Worm (Caenorhabditis elegans) whole organism, late embryonic: ENCODE results near the gene sre-41.

ENCODE experiments used
- K09A11.1 ChIP-seq: sonication (generic microtip); optimal IDR thresholded peaks from 2 replicates; lab custom pipeline; 2017; ENCODE audit warnings: antibody characterized with exemption, mild to moderate bottlenecking, missing genetic modification characterization, missing compliant biosample characterization; ENCODE audit not compliant: insufficient read depth
- Y22D7AL.16 ChIP-seq: sonication (generic microtip); optimal IDR thresholded peaks from 2 replicates; lab custom pipeline; 2016; ENCODE audit warnings: missing genetic modification characterization, missing compliant biosample characterization
- ahr-1 ChIP-seq: sonication (generic microtip); optimal IDR thresholded peaks from 2 replicates; lab custom pipeline; 2016; ENCODE audit warnings: missing genetic modification characterization, missing compliant biosample characterization
- ceh-18 ChIP-seq: sonication (generic microtip); optimal IDR thresholded peaks from 2 replicates; lab custom pipeline; 2016; ENCODE audit warnings: missing genetic modification characterization, missing compliant biosample characterization
- ceh-2 ChIP-seq: sonication (generic microtip); optimal IDR thresholded peaks from 2 replicates; lab custom pipeline; 2016; ENCODE audit warnings: missing genotype, missing genetic modification characterization, missing compliant biosample characterization
- ceh-30 ChIP-seq: fragments of 150-350 bp; optimal IDR thresholded peaks from 2 replicates; lab custom pipeline; 2014; ENCODE audit warnings: missing biosample characterization, missing genetic modification characterization
- ceh-31 ChIP-seq: sonication (generic microtip); optimal IDR thresholded peaks from 2 replicates; lab custom pipeline; 2016; ENCODE audit warnings: missing genetic modification characterization, missing compliant biosample characterization
- ceh-48 ChIP-seq: sonication (generic microtip); optimal IDR thresholded peaks from 2 replicates; lab custom pipeline; 2016; ENCODE audit warnings: missing genetic modification characterization, inconsistent platforms, missing compliant biosample characterization
- ceh-6 ChIP-seq: fragments of 200-800 bp; sonication (Bioruptor generic); optimal IDR thresholded peaks from 2 replicates; lab custom pipeline; 2018; ENCODE audit warnings: mild to moderate bottlenecking, missing genetic modification characterization, missing compliant biosample characterization
- ceh-9 ChIP-seq: sonication (generic microtip); optimal IDR thresholded peaks from 2 replicates; lab custom pipeline; 2016; ENCODE audit warnings: mild to moderate bottlenecking, missing genetic modification characterization, inconsistent platforms, missing compliant biosample characterization
- dmd-4 ChIP-seq: sonication (generic microtip); optimal IDR thresholded peaks from 2 replicates; lab custom pipeline; 2016; ENCODE audit warnings: borderline replicate concordance, missing genetic modification characterization, missing compliant biosample characterization
- dve-1 ChIP-seq: sonication (generic microtip); optimal IDR thresholded peaks from 2 replicates; lab custom pipeline; 2017; ENCODE audit warnings: antibody characterized with exemption, mild to moderate bottlenecking, missing genetic modification characterization, missing compliant biosample characterization
- elt-2 ChIP-seq: sonication (generic microtip); optimal IDR thresholded peaks from 2 replicates; lab custom pipeline; 2016; ENCODE audit warnings: missing genetic modification reagents, missing genetic modification characterization, missing compliant biosample characterization
- elt-4 ChIP-seq: sonication (generic microtip); optimal IDR thresholded peaks from 2 replicates; lab custom pipeline; 2016; ENCODE audit warnings: missing genetic modification characterization, missing compliant biosample characterization
- ets-4 ChIP-seq: sonication (generic microtip); optimal IDR thresholded peaks from 2 replicates; lab custom pipeline; 2016; ENCODE audit warnings: missing genetic modification characterization, missing compliant biosample characterization
- fax-1 ChIP-seq: sonication (generic microtip); optimal IDR thresholded peaks from 2 replicates; lab custom pipeline; 2016; ENCODE audit warnings: missing genotype, missing genetic modification characterization, missing compliant biosample characterization
- fkh-10 ChIP-seq: fragments of 150-350 bp; optimal IDR thresholded peaks from 2 replicates; lab custom pipeline; 2014; ENCODE audit warnings: missing biosample characterization, missing genetic modification reagents, missing genetic modification characterization
- fkh-6 ChIP-seq: sonication (generic microtip); optimal IDR thresholded peaks from 2 replicates; lab custom pipeline; 2016; ENCODE audit warnings: missing genetic modification characterization, missing compliant biosample characterization
- gmeb-2 ChIP-seq: sonication (generic microtip); optimal IDR thresholded peaks from 2 replicates; lab custom pipeline; 2016; ENCODE audit warnings: missing genetic modification characterization, inconsistent platforms, missing compliant biosample characterization
- hlh-13 ChIP-seq: fragments of 200-800 bp; sonication (Bioruptor generic); optimal IDR thresholded peaks from 2 replicates; lab custom pipeline; 2018; ENCODE audit warnings: mild to moderate bottlenecking, missing genetic modification characterization, missing compliant biosample characterization
- hlh-8 ChIP-seq: sonication (generic microtip); optimal IDR thresholded peaks from 2 replicates; lab custom pipeline; 2016; ENCODE audit warnings: missing genotype, missing genetic modification characterization, missing compliant biosample characterization
- lim-6 ChIP-seq: sonication (generic microtip); optimal IDR thresholded peaks from 2 replicates; lab custom pipeline; 2016; ENCODE audit warnings: missing genetic modification characterization, missing compliant biosample characterization
- madf-2 ChIP-seq: sonication (generic microtip); optimal IDR thresholded peaks from 2 replicates; lab custom pipeline; 2017; ENCODE audit warnings: missing genetic modification characterization, missing compliant biosample characterization
- mec-3 ChIP-seq: sonication (generic microtip); optimal IDR thresholded peaks from 2 replicates; lab custom pipeline; 2016; ENCODE audit warnings: borderline replicate concordance, missing genetic modification characterization, missing compliant biosample characterization
- nhr-11 ChIP-seq: fragments of 150-350 bp; optimal IDR thresholded peaks from 2 replicates; lab custom pipeline; 2014; ENCODE audit warnings: missing biosample characterization, missing genetic modification characterization
- odd-2 ChIP-seq: sonication (generic microtip); optimal IDR thresholded peaks from 2 replicates; lab custom pipeline; 2017; ENCODE audit warnings: antibody characterized with exemption, mild to moderate bottlenecking, missing genetic modification characterization, missing compliant biosample characterization
- pag-3 ChIP-seq: sonication (generic microtip); optimal IDR thresholded peaks from 2 replicates; lab custom pipeline; 2016; ENCODE audit warnings: missing compliant biosample characterization, missing genetic modification characterization, borderline replicate concordance
- pat-9 ChIP-seq: fragments of 200-800 bp; sonication (Bioruptor generic); optimal IDR thresholded peaks from 2 replicates; lab custom pipeline; 2018; ENCODE audit warnings: mild to moderate bottlenecking, missing genetic modification characterization, moderate library complexity, missing compliant biosample characterization
- pax-1 ChIP-seq: fragments of 150-350 bp; optimal IDR thresholded peaks from 2 replicates; lab custom pipeline; 2014; ENCODE audit warnings: missing biosample characterization, missing genetic modification characterization
- pha-2 ChIP-seq: sonication (generic microtip); optimal IDR thresholded peaks from 2 replicates; lab custom pipeline; 2017; ENCODE audit warnings: mild to moderate bottlenecking, missing genetic modification characterization, missing compliant biosample characterization
- pha-4 ChIP-seq: fragments of 150-350 bp; optimal IDR thresholded peaks from 2 replicates; lab custom pipeline; 2018; ENCODE audit warnings: missing biosample characterization, missing genetic modification reagents, missing genetic modification characterization
- pros-1 ChIP-seq: fragments of 150-350 bp; optimal IDR thresholded peaks from 2 replicates; lab custom pipeline; 2014; ENCODE audit warnings: missing biosample characterization, missing genetic modification reagents, missing genetic modification characterization
- ref-2 ChIP-seq: sonication (generic microtip); optimal IDR thresholded peaks from 2 replicates; lab custom pipeline; 2016; ENCODE audit warnings: missing genetic modification characterization, missing compliant biosample characterization
- rnt-1 ChIP-seq: sonication (generic microtip); optimal IDR thresholded peaks from 2 replicates; lab custom pipeline; 2016; ENCODE audit warnings: missing genetic modification characterization, missing compliant biosample characterization
- sdc-2 ChIP-seq: sonication (generic microtip); optimal IDR thresholded peaks from 2 replicates; lab custom pipeline; 2016; ENCODE audit warnings: missing genotype, missing genetic modification characterization, missing compliant biosample characterization
- sox-2 ChIP-seq: fragments of 200-800 bp; sonication (Bioruptor generic); IDR thresholded peaks from 2 replicates; pipeline ENCODE4 v1.3.6; 2022; ENCODE audit warnings: missing genetic modification reagents, missing genetic modification characterization, missing compliant biosample characterization
- syd-9 ChIP-seq: sonication (generic microtip); optimal IDR thresholded peaks from 2 replicates; lab custom pipeline; 2016; ENCODE audit warnings: mild to moderate bottlenecking, missing genetic modification characterization, moderate library complexity, missing compliant biosample characterization
- tbx-2 ChIP-seq: sonication (generic microtip); optimal IDR thresholded peaks from 2 replicates; lab custom pipeline; 2016; ENCODE audit warnings: missing genetic modification characterization, missing compliant biosample characterization
- tbx-7 ChIP-seq: sonication (generic microtip); optimal IDR thresholded peaks from 2 replicates; lab custom pipeline; 2016; ENCODE audit warnings: missing genotype, missing genetic modification characterization, missing compliant biosample characterization
- unc-86 ChIP-seq: sonication (generic microtip); optimal IDR thresholded peaks from 2 replicates; lab custom pipeline; 2016; ENCODE audit warnings: missing genetic modification characterization, missing compliant biosample characterization
- zip-5 ChIP-seq: sonication (generic microtip); optimal IDR thresholded peaks from 2 replicates; lab custom pipeline; 2016; ENCODE audit warnings: missing genetic modification characterization, missing compliant biosample characterization
- ztf-16 ChIP-seq: sonication (generic microtip); optimal IDR thresholded peaks from 2 replicates; lab custom pipeline; 2017; ENCODE audit warnings: missing genetic modification characterization, missing compliant biosample characterization

The sre-41 gene

ce11 chrII:12380888-12381287 lies 7.2 kb upstream of the sre-41 start:
- TF ChIP-seq dve-1 (tag; lab: Kevin White, UChicago) = peak; percentile 73
- TF ChIP-seq pha-4 (tag; lab: Kevin White, UChicago) = no peak
- no peak for TF ChIP-seq pros-1 (tag; lab: Kevin White, UChicago)

ce11 chrII:12382625-12383562 lies 5.2 kb upstream of the sre-41 start, which contains the start of gene btb-14:
TSS of gene btb-14 (plus strand) at chrII:12383463.
- TF ChIP-seq ceh-31 = peak; percentile 2
- no peak for TF ChIP-seq zip-5
- TF ChIP-seq lim-6 (tag; lab: Kevin White, UChicago) = no peak
- TF ChIP-seq ceh-30 = no peak
- TF ChIP-seq gmeb-2 (tag; lab: Kevin White, UChicago) = no peak
- TF ChIP-seq sdc-2 (tag; lab: Kevin White, UChicago) = no peak
- peak; percentile 11 for TF ChIP-seq ceh-48
- TF ChIP-seq rnt-1 (tag; lab: Kevin White, UChicago) = no peak
- TF ChIP-seq pax-1 (tag; lab: Kevin White, UChicago) = no peak
- no peak for TF ChIP-seq madf-2 (tag; lab: Kevin White, UChicago)

- TF ChIP-seq dmd-4 (tag; lab: Kevin White, UChicago) (no peak), tbx-2 (tag; lab: Kevin White, UChicago) (no peak), gmeb-2 (tag; lab: Kevin White, UChicago) (no peak), ceh-31 (no peak), pha-2 (no peak), ceh-18 (tag; lab: Kevin White, UChicago) (no peak), mec-3 (tag; lab: Kevin White, UChicago) (no peak), ztf-16 (tag; lab: Kevin White, UChicago) (no peak), unc-86 (tag; lab: Kevin White, UChicago) (no peak), elt-4 (tag; lab: Kevin White, UChicago) (no peak), Y22D7AL.16 (no peak)
- TF ChIP-seq, all 69 proteins: peak for 0
Measured at ce11 chrII:12385815-12386214, 2.3 kb upstream of the sre-41 start.

ce11 chrII:12386781-12387180 lies 1.3 kb upstream of the sre-41 start, which contains the start of gene sre-42:
TSS of gene sre-42 (minus strand) at chrII:12386881.
- TF ChIP-seq syd-9 (tag; lab: Kevin White, UChicago) (no peak), fax-1 (tag; lab: Kevin White, UChicago) (no peak), mec-3 (tag; lab: Kevin White, UChicago) (no peak), pax-1 (tag; lab: Kevin White, UChicago) (no peak), ceh-2 (tag; lab: Kevin White, UChicago) (no peak), ceh-30 (no peak), pha-4 (tag; lab: Kevin White, UChicago) (no peak), odd-2 (tag; lab: Kevin White, UChicago) (no peak), ztf-16 (tag; lab: Kevin White, UChicago) (no peak), ets-4 (tag; lab: Kevin White, UChicago) (no peak), sox-2 (GFP tag; lab: Robert Waterston, UW) (no peak), ahr-1 (tag; lab: Kevin White, UChicago) (no peak), pag-3 (tag; lab: Kevin White, UChicago) (no peak), elt-2 (no peak), hlh-8 (tag; lab: Kevin White, UChicago) (no peak)
- TF ChIP-seq, all 69 proteins: peak for 0

ce11 chrII:12387487-12387886 lies 593 bp upstream of the sre-41 start:
- TF ChIP-seq lim-6 (tag; lab: Kevin White, UChicago) (no peak), fkh-6 (no peak), fkh-10 (no peak), tbx-7 (no peak), pag-3 (tag; lab: Kevin White, UChicago) (no peak), ceh-6 (no peak), dmd-4 (tag; lab: Kevin White, UChicago) (no peak), K09A11.1 (tag; lab: Kevin White, UChicago) (no peak), ceh-9 (no peak), pat-9 (tag; lab: Kevin White, UChicago) (no peak), nhr-11 (tag; lab: Kevin White, UChicago) (no peak), odd-2 (tag; lab: Kevin White, UChicago) (no peak), elt-4 (tag; lab: Kevin White, UChicago) (no peak), hlh-13 (GFP tag; lab: Kevin White, UChicago) (no peak), ref-2 (tag; lab: Kevin White, UChicago) (no peak)
